Fruit fly (Drosophila melanogaster) whole organism, prepupa: ENCODE data around the gene Regnase-1.

Source experiments
- CG10669 ChIP-seq: fragments of 200-800 bp; sonication (Bioruptor generic); optimal IDR thresholded peaks from 3 replicates; lab custom pipeline; 2018; ENCODE audit warnings: missing biosample characterization, mild to moderate bottlenecking, missing genetic modification characterization, moderate library complexity
- CG11294 ChIP-seq: fragments of 200-800 bp; sonication (Bioruptor generic); IDR thresholded peaks from 2 replicates; pipeline ENCODE4 v1.3.6; 2022; ENCODE audit warnings: missing biosample characterization, missing genetic modification characterization
- CG1621 ChIP-seq: fragments of 200-800 bp; sonication (Bioruptor generic); optimal IDR thresholded peaks from 3 replicates; lab custom pipeline; 2018; ENCODE audit warnings: missing biosample characterization, mild to moderate bottlenecking, missing genetic modification characterization
- CG3032 ChIP-seq: fragments of 200-800 bp; optimal IDR thresholded peaks from 2 replicates; lab custom pipeline; 2019; ENCODE audit warnings: missing biosample characterization, mild to moderate bottlenecking, missing genetic modification characterization, moderate library complexity
- Eip78C ChIP-seq: fragments of 200-800 bp; sonication (Bioruptor generic); peaks from one replicate; lab custom pipeline; 2016; ENCODE audit warnings: missing biosample characterization, missing genetic modification characterization
- Ets96B ChIP-seq: fragments of 200-800 bp; optimal IDR thresholded peaks from 2 replicates; lab custom pipeline; 2019; ENCODE audit warnings: missing biosample characterization, mild to moderate bottlenecking, missing genetic modification characterization, moderate library complexity
- Lpt ChIP-seq: fragments of 200-800 bp; sonication (Bioruptor generic); optimal IDR thresholded peaks from 3 replicates; lab custom pipeline; 2016; ENCODE audit warnings: missing biosample characterization, missing genetic modification characterization
- Sox15 ChIP-seq: fragments of 200-800 bp; sonication (Bioruptor generic); optimal IDR thresholded peaks from 3 replicates; lab custom pipeline; 2016; ENCODE audit warnings: missing biosample characterization, missing genetic modification characterization
- dac ChIP-seq: fragments of 200-800 bp; sonication (Bioruptor generic); optimal IDR thresholded peaks from 2 replicates; lab custom pipeline; 2017; ENCODE audit warnings: missing biosample characterization, mild to moderate bottlenecking, missing genetic modification characterization
- fd85E ChIP-seq: fragments of 200-800 bp; sonication (Bioruptor generic); optimal IDR thresholded peaks from 3 replicates; lab custom pipeline; 2016; ENCODE audit warnings: missing biosample characterization, missing genetic modification characterization
- fkh ChIP-seq: fragments of 200-800 bp; sonication (Bioruptor generic); optimal IDR thresholded peaks from 3 replicates; lab custom pipeline; 2017; ENCODE audit warnings: missing biosample characterization, mild to moderate bottlenecking, missing genetic modification characterization, moderate library complexity
- salr ChIP-seq, 2 experiments: fragments of 200-800 bp; sonication (Bioruptor generic); optimal IDR thresholded peaks; 3 replicates each; lab custom pipeline; 2016 to 2018; ENCODE audit warnings: missing biosample characterization in 2 of 2, missing genetic modification characterization in 2 of 2, mild to moderate bottlenecking in 1 of 2
- spab ChIP-seq: fragments of 200-800 bp; sonication (Bioruptor generic); optimal IDR thresholded peaks from 2 replicates; lab custom pipeline; 2017; ENCODE audit warnings: missing biosample characterization, mild to moderate bottlenecking, missing genetic modification characterization, missing genetic modification reagents

DNA sequence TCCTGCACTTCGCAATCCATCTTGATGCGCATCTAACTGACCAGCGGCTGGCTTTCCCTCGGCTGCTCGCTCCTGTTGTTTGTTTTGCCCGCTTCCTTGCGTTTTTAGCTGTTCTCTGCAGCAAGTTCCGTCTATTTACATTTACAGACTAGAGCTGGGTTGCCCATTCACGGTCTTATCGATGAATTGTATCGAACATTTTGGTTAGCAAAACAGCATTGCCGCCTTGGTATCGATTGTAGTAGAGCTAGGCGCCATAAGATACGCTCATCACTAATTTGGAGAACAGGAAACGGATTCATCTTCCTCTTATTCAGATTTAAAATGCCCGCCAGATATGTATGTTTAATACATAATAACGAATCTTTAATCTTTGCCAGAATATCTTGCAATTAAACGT is at the start of gene Regnase-1:
- peak; percentile 51 for TF ChIP-seq dac
- peak; percentile 99 for TF ChIP-seq fkh (GFP tag; lab: Kevin White, UChicago)
- peak; percentile 84 for TF ChIP-seq fd85E (GFP tag; lab: Kevin White, UChicago)
- TF ChIP-seq Ets96B: no peak
- peak; percentile 25 to 82 for TF ChIP-seq salr (GFP tag; optimal IDR thresholded peaks at IDR 0.05; lab: Kevin White, UChicago)
- TF ChIP-seq Eip78C: peak; percentile 94
- peak; percentile 76 for TF ChIP-seq CG3032
- TF ChIP-seq Sox15 (GFP tag; lab: Kevin White, UChicago): peak; percentile 35
- peak; percentile 29 for TF ChIP-seq Lpt (GFP tag; lab: Kevin White, UChicago)
- peak; percentile 64 for TF ChIP-seq spab (GFP tag; lab: Kevin White, UChicago)
- peak; percentile 81 for TF ChIP-seq CG10669
- 0 out of 2 replicates have a peak, but pooled peaks have one; percentile 19 for TF ChIP-seq CG11294
- peak; percentile 81 for TF ChIP-seq CG1621 (tag; lab: Kevin White, UChicago)
